Worm (Caenorhabditis elegans) whole organism, L2 larva: ENCODE results near the gene acp-3.

ENCODE experiments used
- C34F6.9 ChIP-seq: fragments of 150-350 bp; optimal IDR thresholded peaks from 2 replicates; lab custom pipeline; 2014; ENCODE audit warnings: missing biosample characterization, missing genetic modification characterization
- F13H6.1 ChIP-seq: sonication (generic microtip); optimal IDR thresholded peaks from 2 replicates; lab custom pipeline; 2016; ENCODE audit warnings: missing genetic modification characterization, missing compliant biosample characterization
- Y55F3AM.14 ChIP-seq: fragments of 200-800 bp; sonication (Bioruptor generic); optimal IDR thresholded peaks from 2 replicates; lab custom pipeline; 2018; ENCODE audit warnings: mild to moderate bottlenecking, missing genetic modification characterization, missing compliant biosample characterization
- ZK546.5 ChIP-seq: sonication (generic microtip); optimal IDR thresholded peaks from 2 replicates; lab custom pipeline; 2017; ENCODE audit warnings: missing biosample characterization, missing genetic modification characterization
- alr-1 ChIP-seq: fragments of 150-350 bp; optimal IDR thresholded peaks from 2 replicates; lab custom pipeline; 2014; ENCODE audit warnings: missing biosample characterization, missing genetic modification characterization
- ama-1 ChIP-seq: fragments of 150-350 bp; optimal IDR thresholded peaks from 2 replicates; lab custom pipeline; 2018; ENCODE audit warnings: inconsistent platforms
- blmp-1 ChIP-seq: sonication (generic microtip); optimal IDR thresholded peaks from 2 replicates; lab custom pipeline; 2017; ENCODE audit warnings: missing genetic modification characterization, mild to moderate bottlenecking, missing compliant biosample characterization, antibody characterized with exemption, moderate library complexity; ENCODE audit not compliant: insufficient read depth
- ceh-82 ChIP-seq: fragments of 150-350 bp; optimal IDR thresholded peaks from 2 replicates; lab custom pipeline; 2014; ENCODE audit warnings: missing biosample characterization, missing genetic modification characterization
- crh-2 ChIP-seq: sonication (generic microtip); optimal IDR thresholded peaks from 2 replicates; lab custom pipeline; 2017; ENCODE audit warnings: missing biosample characterization, missing genetic modification characterization
- dmd-4 ChIP-seq: sonication (generic microtip); optimal IDR thresholded peaks from 2 replicates; lab custom pipeline; 2017; ENCODE audit warnings: missing biosample characterization, missing genetic modification characterization
- elt-1 ChIP-seq: fragments of 150-350 bp; optimal IDR thresholded peaks from 2 replicates; lab custom pipeline; 2014; ENCODE audit warnings: missing biosample characterization, missing genetic modification characterization
- fos-1 ChIP-seq: fragments of 150-350 bp; optimal IDR thresholded peaks from 2 replicates; lab custom pipeline; 2014; ENCODE audit warnings: missing biosample characterization, missing genetic modification characterization
- gmeb-1 ChIP-seq: fragments of 150-350 bp; optimal IDR thresholded peaks from 2 replicates; lab custom pipeline; 2014; ENCODE audit warnings: missing biosample characterization, missing genetic modification characterization
- lin-13 ChIP-seq: fragments of 150-350 bp; optimal IDR thresholded peaks from 2 replicates; lab custom pipeline; 2014; ENCODE audit warnings: missing biosample characterization, missing genetic modification reagents, missing genetic modification characterization
- lin-39 ChIP-seq: fragments of 150-350 bp; optimal IDR thresholded peaks from 2 replicates; lab custom pipeline; 2014; ENCODE audit warnings: missing biosample characterization, missing genetic modification reagents, missing genetic modification characterization
- lsy-2 ChIP-seq, 2 experiments: fragments of 150-350 bp in 1 of 2; sonication (generic microtip) in 1 of 2; optimal IDR thresholded peaks; 2 replicates each; lab custom pipeline; 2014 to 2017; ENCODE audit warnings: missing biosample characterization in 2 of 2, missing genetic modification characterization in 2 of 2
- mbf-1 ChIP-seq: sonication (generic microtip); optimal IDR thresholded peaks from 2 replicates; lab custom pipeline; 2017; ENCODE audit warnings: missing biosample characterization, missing genetic modification characterization
- mdl-1 ChIP-seq, 2 experiments: fragments of 150-350 bp in 1 of 2; sonication (generic microtip) in 1 of 2; optimal IDR thresholded peaks; 2 replicates each; lab custom pipeline; 2017; ENCODE audit warnings: missing biosample characterization in 2 of 2, missing genetic modification characterization in 2 of 2
- nhr-10 ChIP-seq: sonication (generic microtip); optimal IDR thresholded peaks from 2 replicates; lab custom pipeline; 2017; ENCODE audit warnings: missing biosample characterization, missing genetic modification characterization
- nhr-11 ChIP-seq: fragments of 150-350 bp; optimal IDR thresholded peaks from 2 replicates; lab custom pipeline; 2014; ENCODE audit warnings: missing biosample characterization, missing genetic modification characterization
- nhr-12 ChIP-seq: fragments of 150-350 bp; optimal IDR thresholded peaks from 2 replicates; lab custom pipeline; 2014; ENCODE audit warnings: missing biosample characterization, missing genetic modification characterization
- nhr-129 ChIP-seq: fragments of 150-350 bp; optimal IDR thresholded peaks from 2 replicates; lab custom pipeline; 2014; ENCODE audit warnings: missing biosample characterization, missing genetic modification characterization
- nhr-21 ChIP-seq: fragments of 150-350 bp; optimal IDR thresholded peaks from 2 replicates; lab custom pipeline; 2014; ENCODE audit warnings: missing biosample characterization, missing genetic modification characterization
- nhr-23 ChIP-seq: fragments of 150-350 bp; optimal IDR thresholded peaks from 2 replicates; lab custom pipeline; 2014; ENCODE audit warnings: missing biosample characterization, missing genetic modification reagents, missing genetic modification characterization
- nhr-237 ChIP-seq: fragments of 150-350 bp; optimal IDR thresholded peaks from 2 replicates; lab custom pipeline; 2014; ENCODE audit warnings: missing biosample characterization, missing genetic modification characterization
- nhr-25 ChIP-seq: fragments of 150-350 bp; sonication (generic microtip); optimal IDR thresholded peaks from 3 replicates; lab custom pipeline; 2014; ENCODE audit warnings: missing biosample characterization, missing genetic modification characterization
- nhr-6 ChIP-seq: fragments of 150-350 bp; optimal IDR thresholded peaks from 2 replicates; lab custom pipeline; 2014; ENCODE audit warnings: missing biosample characterization, missing genetic modification characterization
- sem-4 ChIP-seq: fragments of 150-350 bp; optimal IDR thresholded peaks from 2 replicates; lab custom pipeline; 2014; ENCODE audit warnings: missing biosample characterization, missing genetic modification reagents, missing genetic modification characterization
- sma-9 ChIP-seq, 2 experiments: fragments of 150-350 bp in 1 of 2; sonication (generic microtip) in 1 of 2; optimal IDR thresholded peaks; 2 replicates each; lab custom pipeline; 2014 to 2016; ENCODE audit warnings: missing genetic modification characterization in 2 of 2, mild to moderate bottlenecking in 1 of 2, missing biosample characterization in 1 of 2, missing compliant biosample characterization in 1 of 2, missing genetic modification reagents in 1 of 2, moderate library complexity in 1 of 2
- unc-39 ChIP-seq: fragments of 150-350 bp; optimal IDR thresholded peaks from 2 replicates; lab custom pipeline; 2014; ENCODE audit warnings: missing biosample characterization, missing genetic modification characterization
- unc-62 ChIP-seq: fragments of 150-350 bp; optimal IDR thresholded peaks from 2 replicates; lab custom pipeline; 2014; ENCODE audit warnings: missing biosample characterization, missing genetic modification reagents, missing genetic modification characterization
- zag-1 ChIP-seq: fragments of 150-350 bp; optimal IDR thresholded peaks from 2 replicates; lab custom pipeline; 2014; ENCODE audit warnings: missing biosample characterization, missing genetic modification characterization
- ztf-1 ChIP-seq: fragments of 200-800 bp; sonication (Bioruptor generic); conservative IDR thresholded peaks from 2 replicates; pipeline ENCODE4 v1.3.6; 2022; ENCODE audit warnings: missing genetic modification characterization, missing compliant biosample characterization
- ztf-11 ChIP-seq: sonication (generic microtip); optimal IDR thresholded peaks from 2 replicates; lab custom pipeline; 2017; ENCODE audit warnings: missing biosample characterization, missing genetic modification characterization
- ztf-4 ChIP-seq: fragments of 150-350 bp; optimal IDR thresholded peaks from 2 replicates; lab custom pipeline; 2014; ENCODE audit warnings: missing biosample characterization, missing genetic modification characterization

The acp-3 gene

DNA sequence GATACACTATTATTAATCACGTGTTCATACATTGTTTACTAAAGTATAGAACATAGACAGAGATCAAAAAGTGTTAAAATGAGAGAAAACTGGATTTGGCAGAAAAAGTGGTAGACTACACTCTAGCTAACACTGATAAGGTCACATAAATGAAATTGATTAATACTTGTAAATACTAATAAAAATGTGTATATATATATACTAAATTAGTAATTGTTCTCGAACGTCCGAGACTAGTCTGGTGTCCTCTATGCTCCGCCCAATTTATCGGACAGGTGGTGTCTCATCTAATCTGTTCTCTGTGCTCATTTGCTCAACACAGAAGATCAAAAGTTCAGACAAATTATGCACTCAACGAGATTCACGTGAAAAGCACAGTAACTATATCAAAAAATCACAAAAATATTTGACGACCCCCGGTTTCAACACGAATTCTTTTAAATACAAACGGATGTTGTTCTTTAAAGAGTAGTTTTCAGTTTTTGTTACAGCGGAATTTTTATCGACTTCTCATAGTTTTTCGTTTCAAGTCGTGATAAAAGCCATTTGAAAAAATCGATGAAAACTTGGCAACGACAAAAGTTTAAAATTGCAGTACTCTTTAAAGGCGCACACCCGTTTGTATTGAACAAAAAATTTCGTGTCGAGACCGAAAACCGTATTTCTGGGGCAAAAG, 44.2 kb upstream of the acp-3 start (continued):
- TF ChIP-seq unc-39 (tag; lab: Kevin White, UChicago) (no peak), nhr-129 (peak; percentile 29), nhr-21 (no peak), nhr-237 (tag; lab: Kevin White, UChicago) (no peak), ZK546.5 (tag; lab: Kevin White, UChicago) (no peak), dmd-4 (tag; lab: Kevin White, UChicago) (no peak), lin-13 (no peak), lsy-2 (tag; optimal IDR thresholded peaks at IDR 0.05; lab: Kevin White, UChicago) (peak in 1 of 2 experiments; percentile 24), nhr-6 (tag; lab: Kevin White, UChicago) (no peak), nhr-12 (tag; lab: Kevin White, UChicago) (no peak), crh-2 (tag; lab: Kevin White, UChicago) (peak; percentile 2), nhr-11 (tag; lab: Kevin White, UChicago) (no peak), F13H6.1 (peak; percentile 4), nhr-10 (tag; lab: Kevin White, UChicago) (no peak), lin-39 (no peak), ceh-82 (tag; lab: Kevin White, UChicago) (no peak), mdl-1 (tag; optimal IDR thresholded peaks at IDR 0.05; lab: Kevin White, UChicago) (no peak)

DNA sequence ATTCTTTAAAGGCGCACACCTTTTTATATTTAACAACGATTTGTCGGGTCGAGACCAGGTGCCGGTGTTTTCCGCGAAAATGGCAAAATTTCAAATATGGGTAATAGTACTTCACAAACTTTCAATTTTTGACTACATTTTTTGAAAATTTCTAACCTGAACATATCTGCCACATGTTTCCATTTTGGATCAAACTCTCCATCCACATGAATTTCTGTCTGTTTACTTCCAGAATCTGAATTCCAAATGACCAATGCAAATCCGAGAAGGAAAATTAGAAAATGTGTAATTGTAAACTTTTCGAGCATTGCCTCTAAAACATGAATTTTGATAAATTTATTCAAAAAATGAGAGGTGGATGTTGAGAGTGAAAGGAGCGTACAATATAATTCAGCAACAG, 43.2 kb upstream of the acp-3 start, which contains the start of gene lact-4:
Gene lact-4 (minus strand): TSS at position 313 of the 400 bp plus-strand sequence.
- TF ChIP-seq fos-1 (tag; lab: Kevin White, UChicago) (no peak), ceh-82 (tag; lab: Kevin White, UChicago) (no peak), mdl-1 (tag; optimal IDR thresholded peaks at IDR 0.05; lab: Kevin White, UChicago) (no peak), elt-1 (no peak), unc-62 (GFP tag; lab: Kevin White, UChicago) (no peak), C34F6.9 (tag; lab: Kevin White, UChicago) (no peak), ama-1 (lab: Kevin White, UChicago) (no peak), nhr-237 (tag; lab: Kevin White, UChicago) (no peak), ztf-4 (tag; lab: Kevin White, UChicago) (no peak), sma-9 (GFP tag; optimal IDR thresholded peaks at IDR 0.05; lab: Kevin White, UChicago) (no peak), sma-9 (tag; optimal IDR thresholded peaks at IDR 0.05; lab: Kevin White, UChicago) (no peak), sem-4 (no peak)

DNA sequence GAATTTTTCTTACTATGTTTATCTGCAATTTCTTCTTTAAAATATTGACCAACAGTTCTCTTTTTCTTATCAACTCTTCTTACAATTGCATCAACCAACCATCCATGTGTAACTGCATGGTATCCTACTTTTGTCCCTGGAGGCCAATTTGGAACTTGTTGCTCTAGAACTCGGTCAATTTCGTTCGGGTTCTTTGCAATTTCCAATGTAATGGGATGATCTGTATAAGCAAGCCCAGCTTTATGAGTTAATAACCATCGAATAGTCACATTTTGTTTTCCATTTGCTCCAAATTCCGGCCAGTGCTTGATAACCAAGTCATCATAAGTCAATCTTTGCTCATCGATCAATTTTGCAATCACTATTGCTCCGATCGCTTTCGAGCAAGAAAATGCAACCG, 42.4 kb upstream of the acp-3 start:
- TF ChIP-seq nhr-25 (tag; lab: Kevin White, UChicago): no peak
- peak; percentile 70 for TF ChIP-seq ama-1 (lab: Kevin White, UChicago)

DNA sequence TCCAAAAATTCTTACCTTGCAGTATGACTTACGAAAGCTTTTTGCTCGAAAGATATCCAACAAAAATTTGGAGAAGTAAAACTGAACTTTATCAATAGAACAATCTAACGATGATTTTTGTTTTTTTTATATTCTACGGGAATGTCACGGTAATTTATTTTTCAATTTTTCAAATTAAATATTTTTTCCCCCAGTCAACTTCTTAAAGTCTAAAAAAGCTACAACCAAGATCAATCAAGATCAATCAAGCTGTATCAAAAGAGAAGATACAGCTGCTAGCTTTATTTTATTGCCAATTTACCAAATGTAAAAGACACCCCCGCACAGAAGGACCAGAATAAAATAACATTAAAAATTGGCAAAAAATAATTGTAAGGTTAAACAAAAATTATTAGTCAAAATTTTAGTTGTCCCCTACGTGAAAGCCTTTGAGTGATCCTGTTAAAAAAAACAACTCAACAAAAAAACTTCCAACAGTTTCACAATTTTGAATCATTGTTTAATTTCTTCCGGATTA, 38.4 kb upstream of the acp-3 start, which contains the start of the genes M05D6.1 and M05D6.3:
Gene M05D6.1 (minus strand): TSS at position 101 of the 517 bp plus-strand sequence.
Gene M05D6.3 (plus strand): TSS at position 467 of the 517 bp plus-strand sequence.
- TF ChIP-seq ztf-1 (GFP tag; lab: Robert Waterston, UW): no peak
- TF ChIP-seq zag-1 (tag; lab: Kevin White, UChicago): no peak
- no peak for TF ChIP-seq unc-39 (tag; lab: Kevin White, UChicago)
- no peak for TF ChIP-seq nhr-21
- TF ChIP-seq nhr-23 (tag; lab: Kevin White, UChicago): no peak
- no peak for TF ChIP-seq Y55F3AM.14 (GFP tag; lab: Kevin White, UChicago)
- TF ChIP-seq gmeb-1: no peak
- TF ChIP-seq ztf-11 (tag; lab: Kevin White, UChicago): no peak
- no peak for TF ChIP-seq mbf-1 (tag; lab: Kevin White, UChicago)
- TF ChIP-seq lin-13: no peak
- no peak for TF ChIP-seq ztf-4 (tag; lab: Kevin White, UChicago)
- no peak for TF ChIP-seq elt-1
- no peak for TF ChIP-seq alr-1
- no peak for TF ChIP-seq sma-9 (GFP tag; optimal IDR thresholded peaks at IDR 0.05; lab: Kevin White, UChicago)
- no peak for TF ChIP-seq sma-9 (tag; optimal IDR thresholded peaks at IDR 0.05; lab: Kevin White, UChicago)
- TF ChIP-seq nhr-6 (tag; lab: Kevin White, UChicago): no peak
- TF ChIP-seq blmp-1 (tag; lab: Kevin White, UChicago): no peak
- TF ChIP-seq lsy-2 (tag; optimal IDR thresholded peaks at IDR 0.05; lab: Kevin White, UChicago): no peak
